Worm (Caenorhabditis elegans): ENCODE data around the gene msrp-5.
"Not testable (repeated sequence)": the region's sequence is repeated elsewhere in the genome, so short reads cannot be mapped to it uniquely, and the experiment has no call there.

msrp-5 gene

DNA sequence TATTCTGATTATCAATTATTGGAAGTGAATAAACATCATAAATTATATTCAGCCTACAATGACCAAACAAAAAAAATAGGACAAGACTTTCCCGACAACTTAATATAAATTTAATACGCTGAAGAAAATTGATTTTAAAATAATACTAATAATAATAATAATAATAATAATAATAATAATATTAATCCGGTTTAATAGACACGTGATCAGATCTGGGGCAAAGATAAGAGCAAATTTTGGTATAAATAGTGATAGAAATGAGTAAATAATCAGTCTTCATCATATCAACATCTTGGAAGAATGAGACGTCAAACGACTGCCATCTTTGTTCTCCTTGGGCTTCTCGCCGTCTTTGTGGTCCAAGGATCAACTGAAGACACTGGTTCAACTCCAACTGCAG lies 2.4 kb downstream of the msrp-5 start, which contains the start of gene msrp-6:
Gene msrp-6 (plus strand): TSS at position 301 of the 400 bp plus-strand sequence.
- TF ChIP-seq nhr-232 (tag; optimal IDR thresholded peaks at IDR 0.05); ceh-48 (tag; optimal IDR thresholded peaks at IDR 0.05); dmd-4 (tag; optimal IDR thresholded peaks at IDR 0.05; ENCODE audit: borderline replicate concordance): not testable (repeated sequence)

DNA sequence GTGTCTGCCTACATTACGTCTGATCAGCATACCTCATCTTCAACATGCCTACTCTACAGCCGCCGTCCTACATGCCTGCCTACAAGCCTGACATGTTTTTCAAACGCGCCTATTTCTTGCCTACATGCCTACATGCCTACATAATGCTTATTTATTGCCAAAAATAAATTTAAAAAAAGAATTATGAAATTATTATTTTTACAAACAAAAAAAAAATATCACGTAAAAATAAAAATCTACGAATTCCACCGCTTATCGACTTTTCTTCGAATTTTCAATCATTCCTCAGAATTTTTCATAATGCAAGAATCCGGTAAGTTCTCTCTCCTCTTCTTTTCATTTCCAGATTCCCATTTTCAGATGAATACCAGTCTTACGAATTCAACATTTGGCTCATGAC lies 5.7 kb downstream of the msrp-5 start, which contains the start of gene D2062.5:
Gene D2062.5 (plus strand): TSS at position 301 of the 400 bp plus-strand sequence.
- TF ChIP-seq lim-6 (tag; optimal IDR thresholded peaks at IDR 0.05) = no peak
- no peak for TF ChIP-seq ceh-18 (tag; optimal IDR thresholded peaks at IDR 0.05)
- TF ChIP-seq ceh-48 (tag; optimal IDR thresholded peaks at IDR 0.05) = no peak
- TF ChIP-seq ceh-30 (tag; optimal IDR thresholded peaks at IDR 0.05) = no peak
- TF ChIP-seq nhr-11 (tag; optimal IDR thresholded peaks at IDR 0.05) = no peak
- no peak for TF ChIP-seq ets-4 (tag; optimal IDR thresholded peaks at IDR 0.05)
- TF ChIP-seq hlh-13 (GFP tag; optimal IDR thresholded peaks at IDR 0.05) = no peak
- no peak for TF ChIP-seq fkh-10 (GFP tag; optimal IDR thresholded peaks at IDR 0.05)
- TF ChIP-seq unc-86 (tag; optimal IDR thresholded peaks at IDR 0.05) = no peak
- TF ChIP-seq ceh-6 (GFP tag; optimal IDR thresholded peaks at IDR 0.05) = no peak
- TF ChIP-seq C08G9.2 (tag; optimal IDR thresholded peaks at IDR 0.05) = no peak
- no peak for TF ChIP-seq ceh-34 (tag; optimal IDR thresholded peaks at IDR 0.05)
- no peak for TF ChIP-seq hlh-6 (tag; optimal IDR thresholded peaks at IDR 0.05)
- no peak for TF ChIP-seq lin-11 (tag; optimal IDR thresholded peaks at IDR 0.05)
- no peak for TF ChIP-seq sox-4 (tag; optimal IDR thresholded peaks at IDR 0.05)

DNA sequence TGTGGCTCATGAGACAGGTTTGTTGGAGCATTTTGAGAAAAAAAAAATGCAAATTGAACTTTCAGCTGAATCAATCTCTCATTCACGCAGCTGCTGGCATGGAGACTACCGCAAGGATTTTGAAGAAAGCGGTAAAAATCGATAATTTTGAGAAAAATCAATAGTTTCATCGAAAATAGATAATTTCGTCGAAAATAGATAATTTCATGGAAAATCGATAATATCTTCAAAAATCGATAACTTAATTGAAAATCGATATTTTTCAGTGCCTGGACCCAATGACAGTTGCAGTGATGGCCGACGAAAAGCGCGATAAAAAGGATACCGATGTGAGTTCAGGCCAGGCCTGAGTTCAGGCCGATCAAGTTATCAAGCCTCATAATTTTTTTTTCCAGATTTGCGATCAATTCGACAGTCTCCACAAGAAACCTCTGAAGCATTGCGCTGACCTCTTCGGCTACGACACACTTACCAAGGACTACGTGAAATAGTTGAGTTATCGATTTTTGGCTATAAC lies 6.3 kb downstream of the msrp-5 start, which contains the start of gene D2062.4:
Gene D2062.4 (plus strand): TSS at position 467 of the 517 bp plus-strand sequence.
- TF ChIP-seq C38D4.7 (GFP tag; optimal IDR thresholded peaks at IDR 0.05); ttx-3 (tag; optimal IDR thresholded peaks at IDR 0.05); odd-2 (tag; optimal IDR thresholded peaks at IDR 0.05): not testable (repeated sequence)

DNA sequence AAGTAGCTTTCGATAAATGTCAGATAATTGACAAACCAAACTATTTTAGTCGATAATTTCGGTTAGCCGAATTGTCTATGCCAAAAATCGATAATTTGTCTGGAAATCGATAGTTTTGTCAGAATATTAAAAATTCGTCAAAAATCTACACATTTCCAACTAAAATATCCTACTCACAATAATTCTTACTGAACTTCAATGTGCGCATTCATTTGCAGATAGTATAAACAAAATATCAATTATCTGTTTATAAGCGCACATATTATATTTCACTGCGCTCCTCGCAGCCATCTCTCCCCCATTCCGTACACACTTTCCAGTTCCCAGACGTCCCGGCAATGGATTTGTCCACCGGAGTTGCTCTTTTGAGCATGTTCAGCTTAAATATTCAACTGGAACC lies 8.1 kb downstream of the msrp-5 start, which contains the start of gene lgc-28:
Gene lgc-28 (plus strand): TSS at position 301 of the 400 bp plus-strand sequence.
- TF ChIP-seq ahr-1 (tag; optimal IDR thresholded peaks at IDR 0.05) (no peak), ceh-9 (tag; optimal IDR thresholded peaks at IDR 0.05) (no peak), nfya-1 (tag; optimal IDR thresholded peaks at IDR 0.05) (no peak), eyg-1 (tag; optimal IDR thresholded peaks at IDR 0.05) (no peak), npax-4 (tag; optimal IDR thresholded peaks at IDR 0.05) (no peak), pax-1 (tag; optimal IDR thresholded peaks at IDR 0.05) (no peak), fkh-6 (tag; optimal IDR thresholded peaks at IDR 0.05) (no peak), dmd-4 (tag; optimal IDR thresholded peaks at IDR 0.05; ENCODE audit: borderline replicate concordance) (no peak), ceh-6 (GFP tag; optimal IDR thresholded peaks at IDR 0.05) (no peak), ref-2 (tag; optimal IDR thresholded peaks at IDR 0.05) (no peak), T23F11.4 (GFP tag; optimal IDR thresholded peaks at IDR 0.05) (no peak), ceh-19 (GFP tag; optimal IDR thresholded peaks at IDR 0.05) (no peak), zip-5 (tag; optimal IDR thresholded peaks at IDR 0.05) (no peak), syd-9 (tag; optimal IDR thresholded peaks at IDR 0.05) (no peak), gmeb-2 (tag; optimal IDR thresholded peaks at IDR 0.05) (no peak), Y22D7AL.16 (tag; optimal IDR thresholded peaks at IDR 0.05) (no peak), pha-2 (tag; optimal IDR thresholded peaks at IDR 0.05) (no peak)

All from whole organism, late embryonic.